Fruit fly (Drosophila melanogaster): Measurements from ENCODE around the gene CG33269.

The CG33269 gene

dm6 chr3L:11602040-11602439 is 20.0 kb upstream of the CG33269 start:
- TF ChIP-seq CG13204 (GFP tag; optimal IDR thresholded peaks at IDR 0.05) (no peak), CG12605 (GFP tag; IDR thresholded peaks at IDR 0.05) (no peak), CG4496 (GFP tag; IDR thresholded peaks at IDR 0.05) (no peak), rn (GFP tag; IDR thresholded peaks at IDR 0.05) (no peak), CG10348 (GFP tag; IDR thresholded peaks at IDR 0.05) (no peak), CG9948 (tag; optimal IDR thresholded peaks at IDR 0.05) (no peak), D1 (tag; optimal IDR thresholded peaks at IDR 0.05) (no peak), Ets98B (GFP tag; IDR thresholded peaks at IDR 0.05) (no peak), Pif1A (GFP tag; optimal IDR thresholded peaks at IDR 0.05) (no peak), fd96Ca (GFP tag; IDR thresholded peaks at IDR 0.05) (no peak)

- TF ChIP-seq EcR (GFP tag; optimal IDR thresholded peaks at IDR 0.05) (no peak), CG13204 (GFP tag; optimal IDR thresholded peaks at IDR 0.05) (no peak), Pif1B (GFP tag; optimal IDR thresholded peaks at IDR 0.05) (no peak), CG34367 (tag; optimal IDR thresholded peaks at IDR 0.05) (no peak), CG14655 (GFP tag; optimal IDR thresholded peaks at IDR 0.05) (no peak), CG9948 (tag; optimal IDR thresholded peaks at IDR 0.05) (no peak), Pif1A (GFP tag; optimal IDR thresholded peaks at IDR 0.05) (no peak), CG8301 (tag; optimal IDR thresholded peaks at IDR 0.05) (no peak), CG12605 (GFP tag; IDR thresholded peaks at IDR 0.05) (no peak), CG15710 (tag; optimal IDR thresholded peaks at IDR 0.05) (no peak), Ets98B (GFP tag; IDR thresholded peaks at IDR 0.05) (0 out of 2 replicates have a peak, but pooled peaks have one; percentile 8), rn (GFP tag; IDR thresholded peaks at IDR 0.05) (no peak), CG4496 (GFP tag; IDR thresholded peaks at IDR 0.05) (peak; percentile 44; the same call in 1 of the 3 replicates), CG17806 (tag; optimal IDR thresholded peaks at IDR 0.05) (no peak), fd96Ca (GFP tag; IDR thresholded peaks at IDR 0.05) (0 out of 3 replicates have a peak, but pooled peaks have one; percentile 16), CG32121 (GFP tag; IDR thresholded peaks at IDR 0.05) (peak; percentile 28; the same call in 1 of the 2 replicates), gl (tag; optimal IDR thresholded peaks at IDR 0.05) (no peak), D1 (tag; optimal IDR thresholded peaks at IDR 0.05) (no peak), CG10348 (GFP tag; IDR thresholded peaks at IDR 0.05) (no peak), CG8159 (tag; optimal IDR thresholded peaks at IDR 0.05) (no peak), Snoo (tag; optimal IDR thresholded peaks at IDR 0.05) (no peak)
Observed at dm6 chr3L:11601133-11601532, 19.1 kb upstream of the CG33269 start.

dm6 chr3L:11599965-11600420 is 18.0 kb upstream of the CG33269 start, which contains the start of the genes CG14137 and CG46394:
Gene CG14137 (minus strand): TSS chr3L:11600065.
Gene CG46394 (plus strand): TSS chr3L:11600370.
- TF ChIP-seq CG4496 (GFP tag; IDR thresholded peaks at IDR 0.05): no peak
- TF ChIP-seq Pif1B (GFP tag; optimal IDR thresholded peaks at IDR 0.05): no peak
- no peak for TF ChIP-seq CG10348 (GFP tag; IDR thresholded peaks at IDR 0.05)
- no peak for TF ChIP-seq CG9948 (tag; optimal IDR thresholded peaks at IDR 0.05)
- no peak for TF ChIP-seq fd96Ca (GFP tag; IDR thresholded peaks at IDR 0.05)
- no peak for TF ChIP-seq gl (tag; optimal IDR thresholded peaks at IDR 0.05)

dm6 chr3L:11599255-11599654 is 17.3 kb upstream of the CG33269 start:
- TF ChIP-seq CG13204 (GFP tag; optimal IDR thresholded peaks at IDR 0.05): peak; percentile 29
- no peak for TF ChIP-seq Ets98B (GFP tag; IDR thresholded peaks at IDR 0.05)
- peak; percentile 2 for TF ChIP-seq Pif1B (GFP tag; optimal IDR thresholded peaks at IDR 0.05)
- peak; percentile 18 for TF ChIP-seq CG14655 (GFP tag; optimal IDR thresholded peaks at IDR 0.05)
- peak; percentile 61 for TF ChIP-seq CG15710 (tag; optimal IDR thresholded peaks at IDR 0.05)
- peak; percentile 52 for TF ChIP-seq EcR (GFP tag; optimal IDR thresholded peaks at IDR 0.05)
- peak; percentile 38 for TF ChIP-seq CG9948 (tag; optimal IDR thresholded peaks at IDR 0.05)
- TF ChIP-seq CG4496 (GFP tag; IDR thresholded peaks at IDR 0.05): 0 out of 3 replicates have a peak, but pooled peaks have one; percentile 22
- TF ChIP-seq CG8159 (tag; optimal IDR thresholded peaks at IDR 0.05): peak; percentile 52
- peak; percentile 34 for TF ChIP-seq CG17806 (tag; optimal IDR thresholded peaks at IDR 0.05)
- no peak for TF ChIP-seq Pif1A (GFP tag; optimal IDR thresholded peaks at IDR 0.05)
- TF ChIP-seq rn (GFP tag; IDR thresholded peaks at IDR 0.05): no peak
- no peak for TF ChIP-seq CG8301 (tag; optimal IDR thresholded peaks at IDR 0.05)
- no peak for TF ChIP-seq CG32121 (GFP tag; IDR thresholded peaks at IDR 0.05)
- TF ChIP-seq Snoo (tag; optimal IDR thresholded peaks at IDR 0.05): peak; percentile 22
- TF ChIP-seq CG10348 (GFP tag; IDR thresholded peaks at IDR 0.05): no peak
- peak; percentile 18 for TF ChIP-seq CG34367 (tag; optimal IDR thresholded peaks at IDR 0.05)

- peak; percentile 14 for TF ChIP-seq CG13204 (GFP tag; optimal IDR thresholded peaks at IDR 0.05)
- no peak for TF ChIP-seq rn (GFP tag; IDR thresholded peaks at IDR 0.05)
Observed at dm6 chr3L:11596585-11597252, 14.7 kb upstream of the CG33269 start, which contains the start of gene CG7368. Gene CG7368 (plus strand): TSS chr3L:11597202.

- TF ChIP-seq Pif1B (GFP tag; optimal IDR thresholded peaks at IDR 0.05) (peak; percentile 3), CG34367 (tag; optimal IDR thresholded peaks at IDR 0.05) (peak; percentile 23), CG10348 (GFP tag; IDR thresholded peaks at IDR 0.05) (no peak), Snoo (tag; optimal IDR thresholded peaks at IDR 0.05) (no peak), CG32121 (GFP tag; IDR thresholded peaks at IDR 0.05) (peak; percentile 61), CG8301 (tag; optimal IDR thresholded peaks at IDR 0.05) (peak; percentile 27), CG8159 (tag; optimal IDR thresholded peaks at IDR 0.05) (peak; percentile 86), CG4496 (GFP tag; IDR thresholded peaks at IDR 0.05) (peak; percentile 55), fd96Ca (GFP tag; IDR thresholded peaks at IDR 0.05) (no peak), Pif1A (GFP tag; optimal IDR thresholded peaks at IDR 0.05) (no peak), CG15710 (tag; optimal IDR thresholded peaks at IDR 0.05) (peak; percentile 46), CG12605 (GFP tag; IDR thresholded peaks at IDR 0.05) (no peak), CG9948 (tag; optimal IDR thresholded peaks at IDR 0.05) (peak; percentile 40), EcR (GFP tag; optimal IDR thresholded peaks at IDR 0.05) (no peak), D1 (tag; optimal IDR thresholded peaks at IDR 0.05) (no peak), gl (tag; optimal IDR thresholded peaks at IDR 0.05) (no peak), CG17806 (tag; optimal IDR thresholded peaks at IDR 0.05) (peak; percentile 35), CG14655 (GFP tag; optimal IDR thresholded peaks at IDR 0.05) (peak; percentile 35), rn (GFP tag; IDR thresholded peaks at IDR 0.05) (no peak), Ets98B (GFP tag; IDR thresholded peaks at IDR 0.05) (peak; percentile 28; the same call in 1 of the 2 replicates), CG13204 (GFP tag; optimal IDR thresholded peaks at IDR 0.05) (no peak)
Observed at dm6 chr3L:11593778-11594177, 11.8 kb upstream of the CG33269 start.

Data from whole organism, pupa.